Worm (Caenorhabditis elegans) whole organism, L3 larva: Measurements from ENCODE around the gene Y50D4B.1.
A peak's percentile ranks its signal among the peaks of the same experiment; 100 is the strongest.

ENCODE experiments used
- R02D3.7 ChIP-seq: fragments of 150-350 bp; optimal IDR thresholded peaks from 2 replicates; lab custom pipeline; 2014; ENCODE audit warnings: missing biosample characterization, missing genetic modification characterization
- ZK546.5 ChIP-seq: sonication (generic microtip); optimal IDR thresholded peaks from 2 replicates; lab custom pipeline; 2017; ENCODE audit warnings: missing biosample characterization, missing genetic modification characterization
- ama-1 ChIP-seq: fragments of 150-350 bp; optimal IDR thresholded peaks from 2 replicates; lab custom pipeline; 2018
- ceh-16 ChIP-seq: sonication (generic microtip); optimal IDR thresholded peaks from 2 replicates; lab custom pipeline; 2017; ENCODE audit warnings: missing biosample characterization, missing genetic modification characterization
- ceh-28 ChIP-seq: fragments of 150-350 bp; optimal IDR thresholded peaks from 2 replicates; lab custom pipeline; 2014; ENCODE audit warnings: missing biosample characterization, missing genetic modification reagents, missing genetic modification characterization
- ceh-82 ChIP-seq: fragments of 150-350 bp; optimal IDR thresholded peaks from 2 replicates; lab custom pipeline; 2014; ENCODE audit warnings: missing biosample characterization, missing genetic modification characterization
- daf-12 ChIP-seq: fragments of 150-350 bp; optimal IDR thresholded peaks from 2 replicates; lab custom pipeline; 2014; ENCODE audit warnings: missing biosample characterization, missing genetic modification reagents, missing genetic modification characterization
- egl-27 ChIP-seq: sonication (generic microtip); optimal IDR thresholded peaks from 4 replicates; lab custom pipeline; 2017; ENCODE audit warnings: missing biosample characterization, missing genetic modification reagents, missing genetic modification characterization
- elt-1 ChIP-seq: fragments of 150-350 bp; optimal IDR thresholded peaks from 2 replicates; lab custom pipeline; 2014; ENCODE audit warnings: missing biosample characterization, missing genetic modification characterization
- elt-2 ChIP-seq: sonication (generic microtip); optimal IDR thresholded peaks from 2 replicates; lab custom pipeline; 2016; ENCODE audit warnings: missing genetic modification reagents, mild to moderate bottlenecking, missing genetic modification characterization, missing compliant biosample characterization
- eor-1 ChIP-seq, 2 experiments: fragments of 150-350 bp; optimal IDR thresholded peaks; 2 replicates each; lab custom pipeline; 2014 to 2018; ENCODE audit warnings: missing biosample characterization in 2 of 2, missing genetic modification characterization in 2 of 2
- fkh-10 ChIP-seq: sonication (generic microtip); optimal IDR thresholded peaks from 2 replicates; lab custom pipeline; 2017; ENCODE audit warnings: missing biosample characterization, missing genetic modification reagents, missing genetic modification characterization
- fos-1 ChIP-seq: fragments of 150-350 bp; optimal IDR thresholded peaks from 2 replicates; lab custom pipeline; 2014; ENCODE audit warnings: missing biosample characterization, missing genetic modification characterization
- hmg-11 ChIP-seq: sonication (generic microtip); optimal IDR thresholded peaks from 2 replicates; lab custom pipeline; 2016; ENCODE audit warnings: missing genetic modification characterization, missing compliant biosample characterization
- jun-1 ChIP-seq: fragments of 150-350 bp; optimal IDR thresholded peaks from 2 replicates; lab custom pipeline; 2014; ENCODE audit warnings: missing biosample characterization, missing genetic modification reagents, missing genetic modification characterization
- lin-15B ChIP-seq: fragments of 150-350 bp; optimal IDR thresholded peaks from 2 replicates; lab custom pipeline; 2014; ENCODE audit warnings: missing biosample characterization, missing genetic modification characterization
- lin-39 ChIP-seq: fragments of 150-350 bp; optimal IDR thresholded peaks from 2 replicates; lab custom pipeline; 2018; ENCODE audit warnings: missing biosample characterization, missing genetic modification reagents, missing genetic modification characterization
- lsy-12 ChIP-seq: sonication (generic microtip); optimal IDR thresholded peaks from 2 replicates; lab custom pipeline; 2016; ENCODE audit warnings: mild to moderate bottlenecking, missing genetic modification characterization, missing compliant biosample characterization
- mdl-1 ChIP-seq: fragments of 150-350 bp; optimal IDR thresholded peaks from 2 replicates; lab custom pipeline; 2014; ENCODE audit warnings: missing biosample characterization, missing genetic modification characterization
- mml-1 ChIP-seq: fragments of 150-350 bp; sonication (generic microtip); optimal IDR thresholded peaks from 3 replicates; lab custom pipeline; 2014; ENCODE audit warnings: missing biosample characterization, missing genetic modification characterization
- nfya-1 ChIP-seq: sonication (generic microtip); optimal IDR thresholded peaks from 2 replicates; lab custom pipeline; 2017; ENCODE audit warnings: missing genetic modification characterization, mild to moderate bottlenecking, missing compliant biosample characterization, antibody characterized with exemption, moderate library complexity; ENCODE audit not compliant: insufficient read depth
- nhr-12 ChIP-seq: fragments of 150-350 bp; optimal IDR thresholded peaks from 2 replicates; lab custom pipeline; 2014; ENCODE audit warnings: missing biosample characterization, missing genetic modification characterization
- nhr-23 ChIP-seq: fragments of 150-350 bp; optimal IDR thresholded peaks from 2 replicates; lab custom pipeline; 2014; ENCODE audit warnings: missing biosample characterization, missing genetic modification reagents, missing genetic modification characterization
- nhr-237 ChIP-seq: fragments of 150-350 bp; optimal IDR thresholded peaks from 2 replicates; lab custom pipeline; 2014; ENCODE audit warnings: missing biosample characterization, missing genetic modification characterization
- nhr-25 ChIP-seq: sonication (generic microtip); optimal IDR thresholded peaks from 2 replicates; lab custom pipeline; 2017; ENCODE audit warnings: missing biosample characterization, missing genetic modification characterization
- nhr-28 ChIP-seq: fragments of 150-350 bp; optimal IDR thresholded peaks from 2 replicates; lab custom pipeline; 2014; ENCODE audit warnings: missing biosample characterization, missing genetic modification characterization
- nhr-67 ChIP-seq: fragments of 150-350 bp; optimal IDR thresholded peaks from 2 replicates; lab custom pipeline; 2014; ENCODE audit warnings: missing biosample characterization, missing genetic modification characterization
- nhr-76 ChIP-seq: fragments of 150-350 bp; sonication (generic microtip); optimal IDR thresholded peaks from 5 replicates; lab custom pipeline; 2014; ENCODE audit warnings: missing biosample characterization, missing genetic modification characterization
- pqm-1 ChIP-seq: fragments of 150-350 bp; optimal IDR thresholded peaks from 2 replicates; lab custom pipeline; 2017; ENCODE audit warnings: missing biosample characterization, missing genetic modification characterization, inconsistent platforms
- sea-2 ChIP-seq: fragments of 150-350 bp; sonication (generic microtip); optimal IDR thresholded peaks from 4 replicates; lab custom pipeline; 2014; ENCODE audit warnings: missing biosample characterization, missing genetic modification reagents, missing genetic modification characterization
- snpc-4 ChIP-seq: fragments of 150-350 bp; optimal IDR thresholded peaks from 2 replicates; lab custom pipeline; 2014; ENCODE audit warnings: missing biosample characterization, missing genetic modification characterization
- tbx-2 ChIP-seq: sonication (generic microtip); optimal IDR thresholded peaks from 2 replicates; lab custom pipeline; 2016; ENCODE audit warnings: mild to moderate bottlenecking, missing genetic modification characterization, missing compliant biosample characterization
- unc-39 ChIP-seq: sonication (generic microtip); optimal IDR thresholded peaks from 4 replicates; lab custom pipeline; 2017; ENCODE audit warnings: missing biosample characterization, missing genetic modification characterization
- unc-62 ChIP-seq: fragments of 150-350 bp; sonication (generic microtip); optimal IDR thresholded peaks from 4 replicates; lab custom pipeline; 2014; ENCODE audit warnings: missing biosample characterization, missing genetic modification reagents, missing genetic modification characterization
- ztf-11 ChIP-seq: fragments of 150-350 bp; optimal IDR thresholded peaks from 2 replicates; lab custom pipeline; 2014; ENCODE audit warnings: missing biosample characterization, missing genetic modification characterization
- ztf-4 ChIP-seq: fragments of 150-350 bp; optimal IDR thresholded peaks from 2 replicates; lab custom pipeline; 2014; ENCODE audit warnings: missing biosample characterization, missing genetic modification characterization

The Y50D4B.1 gene

DNA sequence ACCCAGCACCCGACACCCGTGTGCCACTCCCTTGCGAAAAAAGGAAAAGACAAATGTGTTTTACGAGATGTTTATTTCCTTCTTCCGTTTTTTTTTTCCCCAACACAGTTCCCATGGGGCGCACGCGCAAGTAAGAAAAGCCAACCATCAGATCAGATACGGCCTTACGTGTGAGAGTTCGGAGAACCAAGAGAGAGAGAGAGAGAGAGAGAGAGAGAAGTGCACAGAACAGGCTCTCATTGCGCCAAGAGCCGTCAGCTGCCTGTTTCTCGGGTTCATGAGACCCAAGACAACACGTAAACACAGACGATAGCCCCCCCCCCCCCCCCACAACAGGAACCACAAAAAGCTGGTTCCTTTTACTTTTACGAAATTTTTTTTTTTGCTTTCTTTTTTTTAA is 39.1 kb downstream of the Y50D4B.1 start:
- TF ChIP-seq lsy-12 (tag; lab: Kevin White, UChicago), result no peak
- no peak for TF ChIP-seq elt-1 (tag; lab: Kevin White, UChicago)
- no peak for TF ChIP-seq hmg-11
- TF ChIP-seq mdl-1 (tag; lab: Kevin White, UChicago), result no peak
- TF ChIP-seq ama-1 (lab: Kevin White, UChicago), result no peak
- TF ChIP-seq nhr-12 (tag; lab: Kevin White, UChicago), result no peak
- no peak for TF ChIP-seq pqm-1
- TF ChIP-seq nhr-28 (tag; lab: Kevin White, UChicago), result no peak
- no peak for TF ChIP-seq nhr-25 (tag; lab: Kevin White, UChicago)
- no peak for TF ChIP-seq nhr-76 (tag; lab: Kevin White, UChicago)
- no peak for TF ChIP-seq jun-1
- TF ChIP-seq ceh-82, result no peak
- no peak for TF ChIP-seq unc-39 (tag; lab: Kevin White, UChicago)
- TF ChIP-seq ZK546.5 (tag; lab: Kevin White, UChicago), result no peak
- no peak for TF ChIP-seq nhr-237 (tag; lab: Kevin White, UChicago)
- TF ChIP-seq ztf-11 (tag; lab: Kevin White, UChicago), result no peak
- TF ChIP-seq, all 47 proteins: peak for 0

DNA sequence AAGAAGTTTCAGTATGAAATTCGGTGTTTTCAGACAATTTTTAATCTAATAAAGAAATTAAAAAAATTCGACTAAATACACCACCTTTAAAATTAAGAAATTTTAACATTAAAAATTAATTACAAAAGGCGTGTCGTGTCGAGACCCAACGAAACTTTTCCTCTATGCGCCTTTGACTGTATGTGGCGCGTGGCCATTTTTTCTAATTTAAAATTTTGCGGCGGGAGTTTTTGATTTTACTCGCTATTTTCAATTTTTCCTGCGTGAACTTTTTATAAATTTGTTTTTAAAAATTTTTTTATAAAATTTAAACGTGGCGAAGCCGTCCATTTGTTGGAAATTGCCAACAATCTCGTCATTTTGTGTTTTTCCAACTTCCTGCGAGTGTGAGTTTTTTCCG is 40.0 kb downstream of the Y50D4B.1 start:
- TF ChIP-seq pqm-1, result no peak
- no peak for TF ChIP-seq ztf-4 (tag; lab: Kevin White, UChicago)
- TF ChIP-seq ceh-82, result no peak
- TF ChIP-seq unc-62, result no peak
- TF ChIP-seq snpc-4 (tag; lab: Kevin White, UChicago), result no peak
- no peak for TF ChIP-seq nfya-1 (tag; lab: Kevin White, UChicago)
- no peak for TF ChIP-seq jun-1
- no peak for TF ChIP-seq daf-12 (tag; lab: Kevin White, UChicago)
- no peak for TF ChIP-seq egl-27

- TF ChIP-seq nhr-23 (tag; lab: Kevin White, UChicago), result no peak
- TF ChIP-seq ceh-16, result no peak
- no peak for TF ChIP-seq mml-1 (tag; lab: Kevin White, UChicago)
- TF ChIP-seq snpc-4 (tag; lab: Kevin White, UChicago), result no peak
- TF ChIP-seq sea-2 (GFP tag; lab: Kevin White, UChicago), result no peak
- TF ChIP-seq lin-15B, result no peak
- TF ChIP-seq unc-62, result no peak
- no peak for TF ChIP-seq R02D3.7 (tag; lab: Kevin White, UChicago)
- TF ChIP-seq nhr-28 (tag; lab: Kevin White, UChicago), result no peak
- TF ChIP-seq ama-1 (lab: Kevin White, UChicago), result no peak
- TF ChIP-seq eor-1 (tag; optimal IDR thresholded peaks at IDR 0.05; lab: Kevin White, UChicago), result no peak
Measured at ce11 chrV:1153387-1153786, 40.6 kb downstream of the Y50D4B.1 start.

DNA sequence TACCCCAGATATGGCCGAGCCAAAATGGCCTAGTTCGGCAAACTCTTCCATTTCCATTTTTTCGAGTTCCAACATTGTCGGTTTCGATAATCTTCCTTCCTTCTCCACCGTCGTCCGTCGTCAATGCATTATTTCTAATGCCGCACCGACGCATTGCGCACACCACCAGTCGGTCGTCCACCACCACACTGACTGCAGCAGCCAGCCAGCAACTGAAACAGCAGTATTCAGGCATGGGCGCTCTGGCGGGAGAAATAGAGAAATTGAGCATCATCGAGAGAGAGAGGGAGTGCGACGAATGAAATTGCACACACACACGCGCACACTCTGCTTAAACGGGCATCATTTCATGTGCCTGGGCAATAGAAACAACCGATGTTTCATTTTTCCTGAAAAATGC is 41.2 kb downstream of the Y50D4B.1 start:
- TF ChIP-seq ztf-11 (tag; lab: Kevin White, UChicago) (no peak), ceh-28 (tag; lab: Kevin White, UChicago) (no peak), nhr-12 (tag; lab: Kevin White, UChicago) (no peak), egl-27 (peak; percentile 14), mdl-1 (tag; lab: Kevin White, UChicago) (peak; percentile 47), tbx-2 (tag; lab: Kevin White, UChicago) (peak; percentile 27), daf-12 (tag; lab: Kevin White, UChicago) (no peak), mml-1 (tag; lab: Kevin White, UChicago) (no peak), fos-1 (no peak), unc-39 (tag; lab: Kevin White, UChicago) (no peak), nhr-76 (tag; lab: Kevin White, UChicago) (no peak), ceh-82 (no peak), ama-1 (lab: Kevin White, UChicago) (peak; percentile 59), ZK546.5 (tag; lab: Kevin White, UChicago) (no peak), nhr-67 (tag; lab: Kevin White, UChicago) (no peak), lin-15B (peak; percentile 35), unc-62 (no peak), elt-2 (peak; percentile 50), pqm-1 (peak; percentile 14), fkh-10 (GFP tag; lab: Kevin White, UChicago) (no peak), lin-39 (tag; lab: Kevin White, UChicago) (peak; percentile 85), snpc-4 (tag; lab: Kevin White, UChicago) (peak; percentile 52), nfya-1 (tag; lab: Kevin White, UChicago) (peak; percentile 78)
- TF ChIP-seq, all 47 proteins: peak for 10
